Fruit fly (Drosophila melanogaster): ENCODE results near the gene Ns3.

Ns3 gene

dm6 chrX:1476848-1477247 lies 12.8 kb upstream of the Ns3 start, which contains the start of the genes Rab27 and mei-38 (continued):
- TF ChIP-seq GATAe (GFP tag; conservative IDR thresholded peaks at IDR 0.05) (no peak), CG16813 (GFP tag; IDR thresholded peaks at IDR 0.05; ENCODE audit: partially characterized antibody) (peak; percentile 73), kay (GFP tag; optimal IDR thresholded peaks at IDR 0.05) (no peak), TFAM (GFP tag; optimal IDR thresholded peaks at IDR 0.05) (no peak), CG4328 (GFP tag; optimal IDR thresholded peaks at IDR 0.05) (no peak), CG8944 (GFP tag; optimal IDR thresholded peaks at IDR 0.05) (no peak), peb (GFP tag; IDR thresholded peaks at IDR 0.05) (no peak), ase (GFP tag; IDR thresholded peaks at IDR 0.05) (no peak), CG32772 (GFP tag; IDR thresholded peaks at IDR 0.05) (peak; percentile 54), CG11247 (GFP tag; IDR thresholded peaks at IDR 0.05) (no peak), crp (GFP tag; optimal IDR thresholded peaks at IDR 0.05) (no peak), aop (GFP tag; IDR thresholded peaks at IDR 0.05) (no peak), knrl (GFP tag; IDR thresholded peaks at IDR 0.05; ENCODE audit: partially characterized antibody) (peak; percentile 60; the same call in 2 of the 3 replicates), CG18764 (GFP tag; optimal IDR thresholded peaks at IDR 0.05) (no peak), CG2678 (tag; optimal IDR thresholded peaks at IDR 0.05) (no peak), Atf3 (GFP tag; optimal IDR thresholded peaks at IDR 0.05) (no peak), CG10366 (GFP tag; IDR thresholded peaks at IDR 0.05) (no peak), fru (optimal IDR thresholded peaks at IDR 0.05) (no peak), CG9215 (GFP tag; IDR thresholded peaks at IDR 0.05) (no peak), CG30020 (tag; optimal IDR thresholded peaks at IDR 0.05) (no peak), ac (GFP tag; optimal IDR thresholded peaks at IDR 0.05) (no peak), CG12155 (GFP tag; optimal IDR thresholded peaks at IDR 0.05) (peak; percentile 17), CG8290 (GFP tag; optimal IDR thresholded peaks at IDR 0.05) (peak; percentile 67), CG8290 (tag; optimal IDR thresholded peaks at IDR 0.05) (peak in 1 of 2 experiments; percentile 44), Bteb2 (GFP tag; optimal IDR thresholded peaks at IDR 0.05) (no peak), dmrt11E (tag; optimal IDR thresholded peaks at IDR 0.05) (no peak), mam (GFP tag; optimal IDR thresholded peaks at IDR 0.05) (peak; percentile 17), CG14014 (GFP tag; IDR thresholded peaks at IDR 0.05) (no peak), Ets97D (GFP tag; optimal IDR thresholded peaks at IDR 0.05) (peak; percentile 54), NC2α (GFP tag; optimal IDR thresholded peaks at IDR 0.05) (no peak), CG11696 (GFP tag; IDR thresholded peaks at IDR 0.05) (no peak), CG8765 (GFP tag; IDR thresholded peaks at IDR 0.05) (no peak), fd64A (GFP tag; optimal IDR thresholded peaks at IDR 0.05) (no peak), gcm2 (GFP tag; optimal IDR thresholded peaks at IDR 0.05) (no peak), grau (tag; optimal IDR thresholded peaks at IDR 0.05) (no peak), dimm (GFP tag; IDR thresholded peaks at IDR 0.05) (no peak), Sry-δ (GFP tag; optimal IDR thresholded peaks at IDR 0.05) (peak; percentile 76), Lpt (GFP tag; optimal IDR thresholded peaks at IDR 0.05) (no peak), Antp (GFP tag; optimal IDR thresholded peaks at IDR 0.05) (peak; percentile 32), Abd-B (GFP tag; optimal IDR thresholded peaks at IDR 0.05) (peak; percentile 2), gcm (GFP tag; optimal IDR thresholded peaks at IDR 0.05) (no peak), CG2889 (GFP tag; IDR thresholded peaks at IDR 0.05) (no peak), Dll (GFP tag; IDR thresholded peaks at IDR 0.05; ENCODE audit: partially characterized antibody) (peak; percentile 71; the same call in 3 of the 4 replicates), Side (GFP tag; optimal IDR thresholded peaks at IDR 0.05) (peak; percentile 1), esg (GFP tag; conservative IDR thresholded peaks at IDR 0.05) (no peak), CG10979 (tag; optimal IDR thresholded peaks at IDR 0.05) (no peak), Lhr (GFP tag; optimal IDR thresholded peaks at IDR 0.05) (no peak), CG11398 (GFP tag; optimal IDR thresholded peaks at IDR 0.05) (no peak), CG17328 (GFP tag; IDR thresholded peaks at IDR 0.05) (no peak), tgo (GFP tag; IDR thresholded peaks at IDR 0.05) (no peak), tin (GFP tag; optimal IDR thresholded peaks at IDR 0.05) (no peak), zen2 (GFP tag; IDR thresholded peaks at IDR 0.05; ENCODE audit: partially characterized antibody) (peak; percentile 57; the same call in 1 of the 3 replicates), CG31388 (GFP tag; optimal IDR thresholded peaks at IDR 0.05) (no peak)

All from whole organism, embryonic.